Fruit fly (Drosophila melanogaster) whole organism, adult: ENCODE results near the gene CG13082.

Experiments used
- CG33017 ChIP-seq: fragments of 200-800 bp; sonication (Bioruptor generic); optimal IDR thresholded peaks from 2 replicates; lab custom pipeline; 2018; ENCODE audit warnings: missing biosample characterization, mild to moderate bottlenecking, missing genetic modification characterization, moderate library complexity
- CG5204 ChIP-seq: fragments of 200-800 bp; sonication (Bioruptor generic); optimal IDR thresholded peaks from 2 replicates; lab custom pipeline; 2016; ENCODE audit warnings: missing biosample characterization, missing genetic modification characterization

DNA sequence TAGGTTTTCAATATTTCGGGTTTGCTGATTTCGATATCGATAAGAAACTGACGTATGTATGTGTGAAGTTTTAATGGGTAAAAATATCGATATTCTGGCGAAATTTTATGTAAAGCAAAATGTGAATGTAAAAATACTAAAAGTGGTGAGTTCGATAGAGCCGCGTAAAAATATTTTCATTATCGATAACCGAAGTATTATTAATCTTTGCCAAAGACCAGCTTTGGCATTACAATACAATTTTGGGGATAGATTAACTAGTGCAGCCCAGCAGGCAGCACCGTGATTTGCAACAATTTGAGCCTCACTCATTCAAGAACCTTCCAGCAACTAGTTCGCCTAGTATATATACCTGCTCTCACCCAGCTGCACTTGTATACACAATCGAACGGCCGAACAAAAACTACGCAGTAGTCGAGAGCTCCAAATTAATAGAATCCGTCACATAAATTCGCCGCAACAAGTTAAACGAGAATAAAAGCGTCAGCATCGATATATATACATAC, 4.1 kb downstream of the CG13082 start:
- TF ChIP-seq CG33017 (no peak), CG5204 (no peak)
